Fruit fly (Drosophila melanogaster) whole organism, embryonic: Measurements from ENCODE around the gene CG17029.

ENCODE experiments used
- Abd-B ChIP-seq: fragments of 200-800 bp; sonication (Bioruptor generic); optimal IDR thresholded peaks from 2 replicates; lab custom pipeline; 2018; ENCODE audit warnings: missing biosample characterization, mild to moderate bottlenecking, missing genetic modification characterization, moderate library complexity
- Bgb ChIP-seq: fragments of 200-800 bp; sonication (Bioruptor generic); IDR thresholded peaks from 2 replicates; pipeline ENCODE4 v1.3.6; 2022; ENCODE audit warnings: missing biosample characterization, missing genetic modification characterization; ENCODE audit not compliant: partially characterized antibody
- CG10654 ChIP-seq: fragments of 200-800 bp; sonication (Bioruptor generic); optimal IDR thresholded peaks from 2 replicates; lab custom pipeline; 2016; ENCODE audit warnings: missing biosample characterization, missing genetic modification characterization
- CG10979 ChIP-seq: fragments of 200-800 bp; sonication (Bioruptor generic); optimal IDR thresholded peaks from 2 replicates; lab custom pipeline; 2018; ENCODE audit warnings: missing biosample characterization, mild to moderate bottlenecking, missing genetic modification characterization, moderate library complexity
- CG11093 ChIP-seq: fragments of 200-800 bp; sonication (Bioruptor generic); IDR thresholded peaks from 3 replicates; pipeline ENCODE4 v1.3.6; 2022; ENCODE audit warnings: missing biosample characterization, missing genetic modification characterization
- CG11247 ChIP-seq: fragments of 200-800 bp; sonication (Bioruptor generic); IDR thresholded peaks from 2 replicates; pipeline ENCODE4 v1.3.6; 2022; ENCODE audit warnings: missing biosample characterization, missing genetic modification characterization
- CG12659 ChIP-seq: fragments of 200-800 bp; sonication (Bioruptor generic); optimal IDR thresholded peaks from 3 replicates; lab custom pipeline; 2017; ENCODE audit warnings: mild to moderate bottlenecking, missing biosample characterization, missing genetic modification reagents, missing genetic modification characterization
- CG15479 ChIP-seq: fragments of 200-800 bp; sonication (Bioruptor generic); optimal IDR thresholded peaks from 3 replicates; lab custom pipeline; 2019; ENCODE audit warnings: missing biosample characterization, mild to moderate bottlenecking, missing genetic modification characterization, moderate library complexity
- CG15696 ChIP-seq: fragments of 200-800 bp; sonication (Bioruptor generic); optimal IDR thresholded peaks from 2 replicates; lab custom pipeline; 2019; ENCODE audit warnings: missing biosample characterization, mild to moderate bottlenecking, missing genetic modification characterization, moderate library complexity
- CG16815 ChIP-seq: fragments of 200-800 bp; sonication (Bioruptor generic); optimal IDR thresholded peaks from 3 replicates; lab custom pipeline; 2017; ENCODE audit warnings: missing biosample characterization, mild to moderate bottlenecking, missing genetic modification characterization
- CG17912 ChIP-seq: fragments of 200-800 bp; sonication (Bioruptor generic); optimal IDR thresholded peaks from 2 replicates; lab custom pipeline; 2018; ENCODE audit warnings: missing biosample characterization, mild to moderate bottlenecking, missing genetic modification characterization
- CG31224 ChIP-seq: fragments of 200-800 bp; sonication (Bioruptor generic); IDR thresholded peaks from 2 replicates; pipeline ENCODE4 v1.3.6; 2022; ENCODE audit warnings: missing biosample characterization, missing genetic modification characterization
- CG3281 ChIP-seq: fragments of 200-800 bp; sonication (Bioruptor generic); optimal IDR thresholded peaks from 3 replicates; lab custom pipeline; 2017; ENCODE audit warnings: missing biosample characterization, mild to moderate bottlenecking, missing genetic modification characterization
- CG34376 ChIP-seq: fragments of 200-800 bp; sonication (Bioruptor generic); optimal IDR thresholded peaks from 2 replicates; lab custom pipeline; 2018; ENCODE audit warnings: missing biosample characterization, mild to moderate bottlenecking, missing genetic modification characterization
- CG4404 ChIP-seq: fragments of 200-800 bp; sonication (Bioruptor generic); IDR thresholded peaks from 2 replicates; pipeline ENCODE4 v1.3.6; 2022; ENCODE audit warnings: missing biosample characterization, missing genetic modification characterization
- CG4730 ChIP-seq: fragments of 200-800 bp; sonication (Bioruptor generic); IDR thresholded peaks from 2 replicates; pipeline ENCODE4 v1.3.6; 2022; ENCODE audit warnings: missing biosample characterization, missing genetic modification characterization
- CG4820 ChIP-seq: fragments of 200-800 bp; sonication (Bioruptor generic); optimal IDR thresholded peaks from 3 replicates; lab custom pipeline; 2016; ENCODE audit warnings: missing biosample characterization, missing genetic modification characterization
- CG8944 ChIP-seq: fragments of 200-800 bp; sonication (Bioruptor generic); optimal IDR thresholded peaks from 3 replicates; lab custom pipeline; 2016; ENCODE audit warnings: missing biosample characterization, missing genetic modification characterization
- Camta ChIP-seq: fragments of 200-800 bp; sonication (Bioruptor generic); optimal IDR thresholded peaks from 2 replicates; lab custom pipeline; 2016; ENCODE audit warnings: missing biosample characterization, missing genetic modification characterization
- Deaf1 ChIP-seq: fragments of 200-800 bp; optimal IDR thresholded peaks from 3 replicates; lab custom pipeline; 2019; ENCODE audit warnings: missing biosample characterization, mild to moderate bottlenecking, missing genetic modification characterization, moderate library complexity
- Gug ChIP-seq: fragments of 200-800 bp; sonication (Bioruptor generic); IDR thresholded peaks from 4 replicates; pipeline ENCODE4 v1.3.6; 2022; ENCODE audit warnings: missing biosample characterization, missing genetic modification characterization
- Hey ChIP-seq: fragments of 200-800 bp; sonication (Bioruptor generic); optimal IDR thresholded peaks from 3 replicates; lab custom pipeline; 2018; ENCODE audit warnings: missing biosample characterization, mild to moderate bottlenecking, missing genetic modification characterization
- Mrtf ChIP-seq: fragments of 200-800 bp; sonication (Bioruptor generic); IDR thresholded peaks from 3 replicates; pipeline ENCODE4 v1.3.6; 2022; ENCODE audit warnings: missing biosample characterization, missing genetic modification characterization
- NC2β ChIP-seq: fragments of 200-800 bp; sonication (Bioruptor generic); optimal IDR thresholded peaks from 2 replicates; lab custom pipeline; 2016; ENCODE audit warnings: missing biosample characterization, missing genetic modification characterization
- Optix ChIP-seq: fragments of 200-800 bp; sonication (Bioruptor generic); IDR thresholded peaks from 3 replicates; pipeline ENCODE4 v1.3.6; 2022; ENCODE audit warnings: missing biosample characterization, missing genetic modification characterization
- Pdp1 ChIP-seq, 2 experiments: fragments of 200-800 bp; sonication (Bioruptor generic); optimal IDR thresholded peaks; 3 replicates each; lab custom pipeline; 2016; ENCODE audit warnings: missing biosample characterization in 2 of 2, missing genetic modification characterization in 2 of 2, mild to moderate bottlenecking in 1 of 2, moderate library complexity in 1 of 2
- Ravus ChIP-seq: fragments of 200-800 bp; sonication (Bioruptor generic); IDR thresholded peaks from 2 replicates; pipeline ENCODE4 v1.3.6; 2022; ENCODE audit warnings: missing biosample characterization, missing genetic modification characterization
- Trl ChIP-seq, 3 experiments: fragments of >200 bp in 2 of 3; fragments of 200-800 bp in 1 of 3; sonication (Bioruptor generic) in 1 of 3; optimal IDR thresholded peaks; 2 replicates in 1 of 3; 3 replicates in 2 of 3; lab custom pipeline; 2016 to 2017; ENCODE audit warnings: missing biosample characterization in 1 of 3, missing genetic modification characterization in 1 of 3
- abd-A ChIP-seq: fragments of 200-800 bp; sonication (Bioruptor generic); optimal IDR thresholded peaks from 3 replicates; lab custom pipeline; 2019; ENCODE audit warnings: missing biosample characterization, mild to moderate bottlenecking, missing genetic modification characterization, moderate library complexity
- al ChIP-seq: fragments of 200-800 bp; sonication (Bioruptor generic); IDR thresholded peaks from 2 replicates; pipeline ENCODE4 v1.3.6; 2022; ENCODE audit warnings: missing biosample characterization, missing genetic modification characterization
- da ChIP-seq: fragments of 200-800 bp; sonication (Bioruptor generic); optimal IDR thresholded peaks from 2 replicates; lab custom pipeline; 2016; ENCODE audit warnings: missing biosample characterization, missing genetic modification characterization
- dmrt99B ChIP-seq: fragments of 200-800 bp; sonication (Bioruptor generic); optimal IDR thresholded peaks from 2 replicates; lab custom pipeline; 2018; ENCODE audit warnings: missing biosample characterization, mild to moderate bottlenecking, missing genetic modification characterization, moderate library complexity
- ems ChIP-seq: fragments of 200-800 bp; sonication (Bioruptor generic); optimal IDR thresholded peaks from 3 replicates; lab custom pipeline; 2016; ENCODE audit warnings: missing biosample characterization, missing genetic modification characterization
- fd102C ChIP-seq: fragments of 200-800 bp; sonication (Bioruptor generic); optimal IDR thresholded peaks from 2 replicates; lab custom pipeline; 2018; ENCODE audit warnings: missing biosample characterization, mild to moderate bottlenecking, missing genetic modification characterization, moderate library complexity
- lbe ChIP-seq: fragments of 200-800 bp; sonication (Bioruptor generic); optimal IDR thresholded peaks from 2 replicates; lab custom pipeline; 2016; ENCODE audit warnings: missing biosample characterization, mild to moderate bottlenecking, missing genetic modification characterization
- lilli ChIP-seq: fragments of 200-800 bp; sonication (Bioruptor generic); optimal IDR thresholded peaks from 3 replicates; lab custom pipeline; 2016; ENCODE audit warnings: missing biosample characterization, missing genetic modification characterization
- luna ChIP-seq: fragments of 200-800 bp; sonication (Bioruptor generic); optimal IDR thresholded peaks from 2 replicates; lab custom pipeline; 2016; ENCODE audit warnings: missing biosample characterization, missing genetic modification characterization
- mld ChIP-seq: fragments of 200-800 bp; sonication (Bioruptor generic); IDR thresholded peaks from 3 replicates; pipeline ENCODE4 v1.3.6; 2022; ENCODE audit warnings: missing biosample characterization, missing genetic modification characterization; ENCODE audit not compliant: partially characterized antibody
- odd ChIP-seq: fragments of 200-800 bp; sonication (Bioruptor generic); optimal IDR thresholded peaks from 2 replicates; lab custom pipeline; 2017; ENCODE audit warnings: missing biosample characterization, mild to moderate bottlenecking, missing genetic modification characterization
- onecut ChIP-seq: fragments of 200-800 bp; sonication (Bioruptor generic); IDR thresholded peaks from 2 replicates; pipeline ENCODE4 v1.3.6; 2022; ENCODE audit warnings: missing biosample characterization, missing genetic modification characterization
- pan ChIP-seq, 4 experiments: fragments of >200 bp in 3 of 4; fragments of 200-800 bp in 1 of 4; sonication (Bioruptor generic) in 1 of 4; optimal IDR thresholded peaks in 3 of 4; IDR thresholded peaks in 1 of 4; 2 replicates each; pipeline versions ENCODE4 v1.3.6 to Lab custom; 2017 to 2022; ENCODE audit warnings: missing biosample characterization in 2 of 4, missing genetic modification characterization in 2 of 4, mixed read lengths in 1 of 4
- pho ChIP-seq: fragments of 200-800 bp; sonication (Bioruptor generic); optimal IDR thresholded peaks from 2 replicates; lab custom pipeline; 2016; ENCODE audit warnings: missing biosample characterization, missing genetic modification characterization
- prd ChIP-seq, 3 experiments: fragments of >200 bp in 2 of 3; fragments of 200-800 bp in 1 of 3; sonication (Bioruptor generic) in 1 of 3; optimal IDR thresholded peaks in 2 of 3; IDR thresholded peaks in 1 of 3; 2 replicates in 2 of 3; 3 replicates in 1 of 3; pipeline versions ENCODE4 v1.3.6 to Lab custom; 2017 to 2022; ENCODE audit warnings: missing biosample characterization in 1 of 3, missing genetic modification characterization in 1 of 3
- sens ChIP-seq: fragments of 200-800 bp; sonication (Bioruptor generic); peaks from one replicate; lab custom pipeline; 2016; ENCODE audit warnings: missing biosample characterization, missing genetic modification characterization
- sug ChIP-seq: fragments of 200-800 bp; optimal IDR thresholded peaks from 2 replicates; lab custom pipeline; 2019; ENCODE audit warnings: missing biosample characterization, mild to moderate bottlenecking, missing genetic modification characterization, moderate library complexity
- tx ChIP-seq: fragments of 200-800 bp; sonication (Bioruptor generic); optimal IDR thresholded peaks from 2 replicates; lab custom pipeline; 2016; ENCODE audit warnings: missing biosample characterization, missing genetic modification characterization
- unc-4 ChIP-seq: fragments of 200-800 bp; sonication (Bioruptor generic); IDR thresholded peaks from 2 replicates; pipeline ENCODE4 v1.3.6; 2022; ENCODE audit warnings: missing biosample characterization, missing genetic modification characterization; ENCODE audit not compliant: partially characterized antibody

CG17029 gene

DNA sequence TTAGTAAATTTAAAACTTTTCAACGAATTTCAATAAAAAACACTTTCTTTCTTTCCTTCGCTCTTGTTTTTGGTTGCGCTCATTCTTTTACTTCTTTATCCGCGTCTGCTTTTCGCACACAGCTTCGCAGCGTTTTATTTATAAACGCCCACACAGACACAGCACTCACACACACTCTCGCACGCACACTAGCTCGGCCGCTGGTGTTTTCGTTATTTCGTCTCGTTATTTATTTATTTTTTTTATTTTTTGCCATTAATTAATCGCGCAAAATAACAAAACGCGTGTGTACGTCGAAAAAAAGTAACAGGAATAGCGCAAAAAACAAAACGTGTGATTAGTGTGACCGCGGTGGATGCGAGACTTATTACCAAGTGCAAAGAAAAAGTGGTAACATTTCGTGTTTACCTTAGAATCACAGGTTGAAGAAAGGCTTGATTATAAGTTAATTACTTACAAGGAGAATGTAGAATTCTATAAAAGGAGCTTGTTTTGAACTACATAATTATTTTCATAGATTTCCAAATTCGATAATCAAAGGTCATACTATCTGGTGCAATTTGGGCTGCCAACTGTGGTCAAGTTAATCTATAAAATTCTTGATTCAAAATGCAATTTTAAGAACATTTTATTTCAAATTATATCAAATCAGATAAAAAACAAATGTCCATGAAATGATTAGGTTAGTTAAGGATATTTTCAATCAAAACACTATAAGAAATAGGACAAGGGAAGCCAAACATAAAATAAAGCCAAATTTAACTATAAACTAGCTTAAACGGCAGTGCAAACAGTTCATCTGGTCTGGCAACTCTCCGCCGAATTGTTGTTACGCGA lies 27.9 kb downstream of the CG17029 start, which contains the start of the genes hzg and mRpS31 (continued):
- TF ChIP-seq lbe (GFP tag; lab: Kevin White, UChicago) (no peak), ems (GFP tag; lab: Kevin White, UChicago) (no peak), Gug (GFP tag; lab: Robert Waterston, UW) (peak; percentile 19; the same call in 1 of the 4 replicates), CG12659 (GFP tag; lab: Kevin White, UChicago) (peak; percentile 42), Trl (optimal IDR thresholded peaks at IDR 0.05; lab: Kevin White, UChicago) (no peak), Trl (GFP tag; optimal IDR thresholded peaks at IDR 0.05; lab: Kevin White, UChicago) (peak; percentile 63), CG34376 (GFP tag; lab: Kevin White, UChicago) (peak; percentile 36), al (peak; percentile 52; the same call in 1 of the 2 replicates), pho (GFP tag; lab: Kevin White, UChicago) (peak; percentile 60), CG3281 (peak; percentile 5), onecut (GFP tag; lab: Robert Waterston, UW) (no peak), CG4820 (GFP tag; lab: Kevin White, UChicago) (peak; percentile 49), CG4404 (GFP tag; lab: Robert Waterston, UW) (peak; percentile 41), sug (tag; lab: Kevin White, UChicago) (peak; percentile 67), Bgb (peak; percentile 25; the same call in 1 of the 2 replicates), CG31224 (GFP tag; lab: Robert Waterston, UW) (0 out of 2 replicates have a peak, but pooled peaks have one; percentile 35), CG17912 (no peak), mld (GFP tag; lab: Robert Waterston, UW) (no peak), CG11247 (no peak), Ravus (no peak), dmrt99B (tag; lab: Kevin White, UChicago) (peak; percentile 35), CG16815 (peak; percentile 2), odd (GFP tag; lab: Kevin White, UChicago) (no peak), da (GFP tag; lab: Kevin White, UChicago) (no peak), CG8944 (GFP tag; lab: Kevin White, UChicago) (peak; percentile 3), Hey (tag; lab: Kevin White, UChicago) (no peak), Abd-B (GFP tag; lab: Kevin White, UChicago) (peak; percentile 31), Camta (peak; percentile 59), sens (GFP tag; lab: Kevin White, UChicago) (peak; percentile 89), Mrtf (GFP tag; lab: Robert Waterston, UW) (no peak), CG11093 (no peak), CG4730 (GFP tag; lab: Robert Waterston, UW) (no peak), lilli (GFP tag; lab: Kevin White, UChicago) (peak; percentile 72), prd (optimal IDR thresholded peaks at IDR 0.05; lab: Kevin White, UChicago) (no peak), prd (GFP tag; IDR thresholded peaks at IDR 0.05; lab: Robert Waterston, UW) (peak; percentile 43; the same call in 2 of the 3 replicates), CG10979 (peak; percentile 40), Deaf1 (tag; lab: Kevin White, UChicago) (peak; percentile 25), tx (peak; percentile 38), CG15696 (peak; percentile 52), pan (optimal IDR thresholded peaks at IDR 0.05; lab: Kevin White, UChicago) (no peak), pan (GFP tag; optimal IDR thresholded peaks at IDR 0.05 in 1 of 2, IDR thresholded peaks at IDR 0.05 in 1 of 2) (peak in 1 of 2 experiments; percentile 24), Pdp1 (GFP tag; optimal IDR thresholded peaks at IDR 0.05; lab: Kevin White, UChicago) (peak; percentile 42 to 55), NC2β (GFP tag; lab: Kevin White, UChicago) (peak; percentile 6), CG10654 (GFP tag; lab: Kevin White, UChicago) (peak; percentile 50), abd-A (tag; lab: Kevin White, UChicago) (peak; percentile 37), fd102C (GFP tag; lab: Kevin White, UChicago) (no peak), unc-4 (GFP tag; lab: Robert Waterston, UW) (no peak), Optix (no peak), CG15479 (GFP tag; lab: Kevin White, UChicago) (peak; percentile 34), luna (no peak)
